Fruit fly (Drosophila melanogaster): ENCODE data around the gene tank.
A peak's percentile ranks its signal among the peaks of the same experiment; 100 is the strongest.

The tank gene

dm6 chr2L:4811491-4812058 lies 26.2 kb downstream of the tank start:
- no peak for TF ChIP-seq CG17801 (GFP tag; optimal IDR thresholded peaks at IDR 0.05; ENCODE audit: partially characterized antibody)

DNA sequence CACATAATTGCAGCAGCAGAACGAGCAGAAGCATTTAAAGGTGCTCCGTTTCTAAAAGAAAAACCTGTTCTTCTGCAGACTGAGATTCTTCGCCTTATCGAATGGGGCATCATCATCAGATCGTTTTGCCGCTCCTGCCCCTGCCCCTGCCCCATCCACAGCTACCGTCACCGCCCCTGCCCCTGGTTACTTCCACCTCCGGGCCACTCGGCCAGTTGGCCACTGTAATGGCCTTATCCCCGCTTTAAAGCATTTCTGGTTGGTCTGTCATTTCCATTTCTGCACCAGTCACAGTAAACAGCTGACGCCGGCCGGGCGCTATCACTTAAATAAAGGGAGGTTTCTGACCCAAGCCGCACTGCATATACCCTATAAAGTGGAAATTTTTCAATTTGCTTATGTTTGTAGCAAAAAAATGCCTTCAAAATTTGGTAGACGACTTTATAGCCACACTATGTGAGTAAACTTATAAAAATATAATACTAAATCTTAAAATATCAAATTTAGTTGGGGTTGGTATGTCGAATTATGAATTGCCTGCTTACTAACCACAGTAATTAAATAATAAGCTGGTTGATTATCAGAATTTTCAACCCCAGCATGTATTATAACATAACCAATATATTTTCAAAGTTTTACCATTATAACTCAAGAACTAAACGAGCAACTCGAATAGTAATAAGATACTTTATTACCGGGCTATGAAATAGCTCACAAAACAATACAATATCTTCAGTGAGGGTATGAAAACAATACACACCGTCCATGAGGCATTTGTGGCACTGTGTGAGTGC lies 26.9 kb downstream of the tank start:
- no peak for TF ChIP-seq CG17801 (GFP tag; optimal IDR thresholded peaks at IDR 0.05; ENCODE audit: partially characterized antibody)

dm6 chr2L:4810044-4810609 lies 27.7 kb downstream of the tank start:
- peak; percentile 62 for TF ChIP-seq CG17801 (GFP tag; optimal IDR thresholded peaks at IDR 0.05; ENCODE audit: partially characterized antibody)

DNA sequence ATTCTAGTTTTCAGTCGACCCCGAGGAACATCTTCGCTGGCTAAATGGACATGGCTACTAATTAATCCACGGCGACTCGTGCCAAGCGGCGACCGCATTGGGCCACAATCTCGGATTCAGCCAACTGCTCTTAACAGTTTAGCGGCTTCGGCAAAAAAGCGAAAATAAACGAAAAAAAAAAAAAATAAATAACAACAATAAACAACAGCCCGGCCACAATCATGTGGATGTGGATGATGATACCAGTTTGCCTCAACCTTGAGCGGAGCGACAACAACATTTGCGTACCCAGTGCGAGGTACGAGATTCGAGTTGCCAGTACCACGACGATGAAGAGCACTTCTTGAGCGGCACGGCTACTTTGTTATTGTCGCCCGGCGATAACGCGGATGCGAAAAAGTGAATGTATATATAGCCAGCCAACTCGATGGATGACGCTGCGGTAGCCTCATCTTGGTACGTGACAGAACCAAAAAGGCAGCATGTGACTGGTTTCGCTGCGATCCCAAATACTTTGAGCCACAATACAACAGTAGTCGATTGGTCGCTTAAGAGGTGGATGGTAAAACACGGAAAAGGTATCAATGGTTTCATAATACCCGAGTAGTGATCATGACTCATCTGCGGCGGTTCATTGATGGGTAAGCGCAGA lies 29.7 kb downstream of the tank start:
- no peak for TF ChIP-seq CG17801 (GFP tag; optimal IDR thresholded peaks at IDR 0.05; ENCODE audit: partially characterized antibody)

- TF ChIP-seq CG17801 (GFP tag; optimal IDR thresholded peaks at IDR 0.05; ENCODE audit: partially characterized antibody) = no peak
Measured at dm6 chr2L:4806109-4806508, 31.7 kb downstream of the tank start.

DNA sequence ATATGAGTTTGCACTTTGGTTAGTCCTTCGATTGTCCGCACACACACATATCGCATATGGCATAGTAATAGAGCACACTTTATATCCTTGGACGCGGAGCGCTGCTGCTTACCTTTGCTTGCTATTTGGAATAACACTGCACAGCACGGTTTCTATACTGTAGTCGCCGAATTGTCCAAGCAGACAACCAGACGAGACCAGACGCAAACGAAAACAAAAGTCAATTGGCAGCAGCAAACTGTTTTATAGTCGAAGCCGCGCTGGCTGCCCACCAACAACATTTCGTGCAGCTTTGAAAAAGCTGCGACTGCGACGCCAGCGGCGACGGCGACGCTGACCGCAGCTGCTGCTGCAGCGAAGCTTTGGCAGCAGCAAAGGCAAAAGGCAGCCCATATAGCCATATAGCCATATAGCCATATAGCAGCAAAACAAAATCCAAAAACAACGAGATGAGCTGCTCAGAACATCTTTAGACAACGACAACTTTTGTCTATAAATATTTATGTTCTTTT lies 36.0 kb downstream of the tank start, which contains the start of gene slf:
slf (minus strand) TSS at position 219 of the 512 bp plus-strand sequence.
- TF ChIP-seq CG17801 (GFP tag; optimal IDR thresholded peaks at IDR 0.05; ENCODE audit: partially characterized antibody) = no peak

- TF ChIP-seq CG17801 (GFP tag; optimal IDR thresholded peaks at IDR 0.05; ENCODE audit: partially characterized antibody) = no peak
Measured at dm6 chr2L:4800033-4800432, 37.8 kb downstream of the tank start.

DNA sequence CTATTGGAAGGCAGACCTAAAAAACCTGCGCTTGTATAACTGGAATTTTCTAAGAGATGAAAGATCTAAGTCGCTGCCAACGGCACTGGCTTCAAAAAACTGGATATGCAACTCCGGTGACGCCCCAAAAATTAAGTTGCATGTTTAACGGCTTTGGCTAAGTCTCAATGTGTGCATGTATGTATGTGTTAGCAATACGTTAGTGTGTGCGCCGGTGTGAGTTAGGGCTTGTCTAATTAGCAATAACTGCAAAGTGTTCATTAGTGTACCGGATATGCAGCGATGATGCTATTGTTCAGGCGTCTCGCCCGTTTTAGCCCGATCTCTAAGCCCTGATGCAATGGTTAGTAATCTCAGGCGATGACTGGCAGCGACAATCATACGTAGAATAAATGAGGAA lies 38.9 kb downstream of the tank start:
- TF ChIP-seq CG17801 (GFP tag; optimal IDR thresholded peaks at IDR 0.05; ENCODE audit: partially characterized antibody) = no peak

- no peak for TF ChIP-seq CG17801 (GFP tag; optimal IDR thresholded peaks at IDR 0.05; ENCODE audit: partially characterized antibody)
Measured at dm6 chr2L:4797643-4798042, 40.2 kb downstream of the tank start.

- TF ChIP-seq CG17801 (GFP tag; optimal IDR thresholded peaks at IDR 0.05; ENCODE audit: partially characterized antibody) = no peak
Measured at dm6 chr2L:4794524-4794804, 43.3 kb downstream of the tank start, which contains the start of gene CG3294. CG3294 (plus strand) TSS chr2L:4794549.

DNA sequence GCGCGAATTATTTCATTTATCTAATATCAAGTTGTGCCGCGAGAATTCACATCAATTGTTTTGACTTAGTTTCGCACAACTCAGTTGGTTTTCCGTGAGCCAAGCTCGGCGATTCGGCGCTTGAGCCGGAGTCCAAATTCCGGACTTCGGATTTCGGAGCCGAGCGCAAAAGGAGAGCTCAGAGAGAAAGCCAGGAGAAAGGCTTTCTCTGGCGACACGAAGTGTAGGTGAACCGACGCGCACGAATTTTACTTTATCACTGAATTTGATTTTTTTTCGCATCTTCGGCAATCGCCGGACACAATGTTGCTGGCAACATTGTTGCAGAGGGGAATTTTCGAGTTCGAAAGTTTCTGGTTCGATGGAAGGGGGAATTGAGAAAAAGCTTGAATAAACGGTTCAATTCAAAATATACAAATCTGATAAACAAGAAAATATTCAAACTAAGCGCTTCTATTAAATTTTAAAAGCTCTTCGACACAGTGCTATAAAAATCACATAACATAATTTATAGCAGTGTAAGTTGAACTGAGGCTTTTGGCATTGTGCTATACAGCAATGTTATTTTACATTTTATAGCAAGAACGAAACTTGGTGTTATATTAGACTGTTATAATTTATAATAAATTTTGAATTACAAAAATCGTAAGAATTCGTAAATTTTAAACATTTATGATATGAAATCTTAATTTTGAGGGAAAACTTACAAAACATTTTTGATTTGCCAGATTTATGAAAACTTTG lies 43.8 kb downstream of the tank start, which contains the start of gene fipi:
fipi (minus strand) TSS at position 265 of the 744 bp plus-strand sequence.
- TF ChIP-seq CG17801 (GFP tag; optimal IDR thresholded peaks at IDR 0.05; ENCODE audit: partially characterized antibody) = no peak
